Worm (Caenorhabditis elegans): ENCODE data around the gene T05G5.1.

T05G5.1 gene

ce11 chrIII:9746665-9747064, 3.5 kb upstream of the T05G5.1 start (continued):
- TF ChIP-seq snpc-4 (GFP tag; optimal IDR thresholded peaks at IDR 0.05) (no peak), snpc-4 (tag; optimal IDR thresholded peaks at IDR 0.05) (peak in 2 of 4 experiments; percentile 7 to 10), C06A6.2 (GFP tag; conservative IDR thresholded peaks at IDR 0.05) (no peak), cebp-1 (GFP tag; IDR thresholded peaks at IDR 0.05) (no peak), cebp-1 (tag; optimal IDR thresholded peaks at IDR 0.05) (no peak), pha-4 (tag; optimal IDR thresholded peaks at IDR 0.05) (no peak), snpc-1.3 (tag; optimal IDR thresholded peaks at IDR 0.05; ENCODE audit: insufficient read depth) (peak; percentile 56), C17E4.6 (GFP tag; IDR thresholded peaks at IDR 0.05) (no peak), snpc-3.4 (tag; optimal IDR thresholded peaks at IDR 0.05) (peak; percentile 22), xnd-1 (tag; optimal IDR thresholded peaks at IDR 0.05) (peak; percentile 71), madf-6 (GFP tag; IDR thresholded peaks at IDR 0.05) (peak; percentile 89), bed-2 (GFP tag; IDR thresholded peaks at IDR 0.05) (no peak), unc-130 (GFP tag; optimal IDR thresholded peaks at IDR 0.05) (peak; percentile 46), lsl-1 (GFP tag; optimal IDR thresholded peaks at IDR 0.05) (peak; percentile 65), nfya-2 (GFP tag; IDR thresholded peaks at IDR 0.05) (no peak), sdz-38 (tag; optimal IDR thresholded peaks at IDR 0.05) (no peak), nhr-120 (GFP tag; IDR thresholded peaks at IDR 0.05) (no peak), fkh-3 (tag; optimal IDR thresholded peaks at IDR 0.05) (no peak), hmg-1.2 (GFP tag; IDR thresholded peaks at IDR 0.05) (peak; percentile 75), ekl-4 (GFP tag; IDR thresholded peaks at IDR 0.05) (no peak), Y56A3A.18 (GFP tag; IDR thresholded peaks at IDR 0.05) (no peak), rcor-1 (GFP tag; IDR thresholded peaks at IDR 0.05) (no peak), ceh-40 (GFP tag; IDR thresholded peaks at IDR 0.05) (no peak), attf-3 (GFP tag; conservative IDR thresholded peaks at IDR 0.05) (no peak), rec-8 (tag; optimal IDR thresholded peaks at IDR 0.05) (no peak), F55B11.4 (tag; optimal IDR thresholded peaks at IDR 0.05; ENCODE audit: borderline replicate concordance, insufficient read depth) (no peak), dpl-1 (GFP tag; optimal IDR thresholded peaks at IDR 0.05) (peak; percentile 59), nfya-1 (tag; optimal IDR thresholded peaks at IDR 0.05; ENCODE audit: borderline replicate concordance, insufficient read depth) (no peak), lag-1 (GFP tag; IDR thresholded peaks at IDR 0.05) (no peak), tbp1 (GFP tag; optimal IDR thresholded peaks at IDR 0.05) (peak; percentile 17), sptf-2 (GFP tag; optimal IDR thresholded peaks at IDR 0.05) (no peak), let-526 (GFP tag; IDR thresholded peaks at IDR 0.05) (no peak), ceh-91 (GFP tag; IDR thresholded peaks at IDR 0.05) (peak; percentile 74), akir-1 (GFP tag; optimal IDR thresholded peaks at IDR 0.05) (no peak), K11D2.4 (GFP tag; IDR thresholded peaks at IDR 0.05) (no peak), bed-1 (GFP tag; IDR thresholded peaks at IDR 0.05) (no peak), hrde-1 (tag; optimal IDR thresholded peaks at IDR 0.05; ENCODE audit: borderline replicate concordance) (no peak), efl-1 (GFP tag; optimal IDR thresholded peaks at IDR 0.05) (peak; percentile 85), ztf-25 (GFP tag; IDR thresholded peaks at IDR 0.05) (no peak), ztf-3 (GFP tag; optimal IDR thresholded peaks at IDR 0.05) (no peak), lin-26 (GFP tag; IDR thresholded peaks at IDR 0.05) (no peak), pbrm-1 (GFP tag; IDR thresholded peaks at IDR 0.05) (no peak), mxl-1 (tag; optimal IDR thresholded peaks at IDR 0.05) (no peak), Y95B8A.8 (GFP tag; IDR thresholded peaks at IDR 0.05) (0 out of 2 replicates have a peak, but pooled peaks have one; percentile 38), ztf-22 (GFP tag; optimal IDR thresholded peaks at IDR 0.05) (no peak), lin-54 (GFP tag; optimal IDR thresholded peaks at IDR 0.05) (peak; percentile 37), dox-1 (GFP tag; IDR thresholded peaks at IDR 0.05) (no peak), ztf-6 (GFP tag; IDR thresholded peaks at IDR 0.05) (no peak), F57A8.1 (GFP tag; optimal IDR thresholded peaks at IDR 0.05) (no peak)

Measured in whole organism, young adult.